Worm (Caenorhabditis elegans): ENCODE results near the gene F43B10.1.

ce11 chrX:16612293-16612946 is 50.2 kb downstream of the F43B10.1 start:
- TF ChIP-seq flt-1 (GFP tag; IDR thresholded peaks at IDR 0.05) (peak; percentile 38), ets-7 (tag; optimal IDR thresholded peaks at IDR 0.05) (peak; percentile 29), B0310.2 (tag; optimal IDR thresholded peaks at IDR 0.05) (peak; percentile 48), ama-1 (optimal IDR thresholded peaks at IDR 0.05) (no peak), sea-1 (GFP tag; conservative IDR thresholded peaks at IDR 0.05) (peak; percentile 65; the same call in 1 of the 2 replicates), tbx-11 (GFP tag; IDR thresholded peaks at IDR 0.05) (0 out of 2 replicates have a peak, but pooled peaks have one; percentile 30), F13C5.2 (tag; optimal IDR thresholded peaks at IDR 0.05) (peak; percentile 90), hmg-4 (GFP tag; optimal IDR thresholded peaks at IDR 0.05) (peak; percentile 98), aly-1 (tag; optimal IDR thresholded peaks at IDR 0.05) (peak; percentile 55), scrt-1 (GFP tag; IDR thresholded peaks at IDR 0.05) (peak; percentile 69)
